Fruit fly (Drosophila melanogaster) whole organism, embryonic: ENCODE measurements around the gene Atg12.

Source experiments
- Ada2b ChIP-seq: fragments of 200-800 bp; sonication (Bioruptor generic); IDR thresholded peaks from 2 replicates; pipeline ENCODE4 v1.3.6; 2022; ENCODE audit warnings: missing biosample characterization, missing genetic modification characterization
- Atf3 ChIP-seq: fragments of 200-800 bp; sonication (Bioruptor generic); optimal IDR thresholded peaks from 3 replicates; lab custom pipeline; 2016; ENCODE audit warnings: missing biosample characterization, missing genetic modification characterization
- CG10267 ChIP-seq: fragments of 200-800 bp; sonication (Bioruptor generic); optimal IDR thresholded peaks from 2 replicates; lab custom pipeline; 2018; ENCODE audit warnings: missing biosample characterization, mild to moderate bottlenecking, missing genetic modification characterization, moderate library complexity
- CG10462 ChIP-seq: fragments of 200-800 bp; sonication (Bioruptor generic); optimal IDR thresholded peaks from 2 replicates; lab custom pipeline; 2016; ENCODE audit warnings: missing biosample characterization, missing genetic modification characterization
- CG12104 ChIP-seq: fragments of 200-800 bp; sonication (Bioruptor generic); optimal IDR thresholded peaks from 3 replicates; lab custom pipeline; 2016; ENCODE audit warnings: missing biosample characterization, missing genetic modification characterization
- CG12219 ChIP-seq: fragments of 200-800 bp; sonication (Bioruptor generic); optimal IDR thresholded peaks from 3 replicates; lab custom pipeline; 2018; ENCODE audit warnings: missing biosample characterization, mild to moderate bottlenecking, missing genetic modification characterization
- CG12391 ChIP-seq: fragments of 200-800 bp; sonication (Bioruptor generic); optimal IDR thresholded peaks from 3 replicates; lab custom pipeline; 2018; ENCODE audit warnings: missing biosample characterization, mild to moderate bottlenecking, missing genetic modification characterization, moderate library complexity
- CG12659 ChIP-seq: fragments of 200-800 bp; sonication (Bioruptor generic); optimal IDR thresholded peaks from 3 replicates; lab custom pipeline; 2017; ENCODE audit warnings: mild to moderate bottlenecking, missing biosample characterization, missing genetic modification reagents, missing genetic modification characterization
- CG15011 ChIP-seq: fragments of 200-800 bp; sonication (Bioruptor generic); optimal IDR thresholded peaks from 3 replicates; lab custom pipeline; 2018; ENCODE audit warnings: missing biosample characterization, mild to moderate bottlenecking, missing genetic modification characterization
- CG16863 ChIP-seq: fragments of 200-800 bp; sonication (Bioruptor generic); optimal IDR thresholded peaks from 3 replicates; lab custom pipeline; 2016; ENCODE audit warnings: missing biosample characterization, missing genetic modification characterization
- CG18476 ChIP-seq: fragments of 200-800 bp; sonication (Bioruptor generic); optimal IDR thresholded peaks from 2 replicates; lab custom pipeline; 2016; ENCODE audit warnings: missing biosample characterization, mild to moderate bottlenecking, missing genetic modification characterization
- CG2889 ChIP-seq: fragments of 200-800 bp; sonication (Bioruptor generic); IDR thresholded peaks from 3 replicates; pipeline ENCODE4 v1.3.6; 2022; ENCODE audit warnings: missing biosample characterization, missing genetic modification characterization
- CG42726 ChIP-seq: fragments of 200-800 bp; sonication (Bioruptor generic); IDR thresholded peaks from 2 replicates; pipeline ENCODE4 v1.3.6; 2022; ENCODE audit warnings: missing biosample characterization, missing genetic modification characterization; ENCODE audit not compliant: partially characterized antibody
- CG6272 ChIP-seq: fragments of 200-800 bp; sonication (Bioruptor generic); IDR thresholded peaks from 2 replicates; pipeline ENCODE4 v1.3.6; 2022; ENCODE audit warnings: missing biosample characterization, missing genetic modification characterization
- CG6689 ChIP-seq: fragments of 200-800 bp; sonication (Bioruptor generic); IDR thresholded peaks from 2 replicates; pipeline ENCODE4 v1.3.6; 2022; ENCODE audit warnings: missing biosample characterization, missing genetic modification characterization
- CG7556 ChIP-seq: fragments of 200-800 bp; sonication (Bioruptor generic); optimal IDR thresholded peaks from 2 replicates; lab custom pipeline; 2017; ENCODE audit warnings: missing biosample characterization, mild to moderate bottlenecking, missing genetic modification characterization
- CG8281 ChIP-seq: fragments of 200-800 bp; sonication (Bioruptor generic); optimal IDR thresholded peaks from 2 replicates; lab custom pipeline; 2018; ENCODE audit warnings: missing biosample characterization, mild to moderate bottlenecking, missing genetic modification characterization, moderate library complexity
- CG9609 ChIP-seq: fragments of 200-800 bp; sonication (Bioruptor generic); optimal IDR thresholded peaks from 3 replicates; lab custom pipeline; 2016; ENCODE audit warnings: missing biosample characterization, missing genetic modification characterization
- Dad ChIP-seq: fragments of 200-800 bp; sonication (Bioruptor generic); optimal IDR thresholded peaks from 3 replicates; lab custom pipeline; 2016; ENCODE audit warnings: missing biosample characterization, missing genetic modification characterization
- Deaf1 ChIP-seq: fragments of 200-800 bp; optimal IDR thresholded peaks from 3 replicates; lab custom pipeline; 2019; ENCODE audit warnings: missing biosample characterization, mild to moderate bottlenecking, missing genetic modification characterization, moderate library complexity
- Dfd ChIP-seq, 2 experiments: fragments of >200 bp; optimal IDR thresholded peaks; 2 replicates each; lab custom pipeline; 2017; ENCODE audit warnings: missing biosample characterization in 2 of 2, missing genetic modification characterization in 2 of 2
- E2f2 ChIP-seq: fragments of 200-800 bp; sonication (Bioruptor generic); IDR thresholded peaks from 2 replicates; pipeline ENCODE4 v1.3.6; 2022; ENCODE audit warnings: missing biosample characterization, missing genetic modification characterization
- Hr78 ChIP-seq, 2 experiments: fragments of 200-800 bp in 1 of 2; fragments of >200 bp in 1 of 2; sonication (Bioruptor generic) in 1 of 2; optimal IDR thresholded peaks; 2 replicates each; lab custom pipeline; 2017 to 2019; ENCODE audit warnings: missing biosample characterization in 2 of 2, missing genetic modification characterization in 2 of 2, mild to moderate bottlenecking in 1 of 2, moderate library complexity in 1 of 2
- Mrtf ChIP-seq: fragments of 200-800 bp; sonication (Bioruptor generic); IDR thresholded peaks from 3 replicates; pipeline ENCODE4 v1.3.6; 2022; ENCODE audit warnings: missing biosample characterization, missing genetic modification characterization
- NC2β ChIP-seq: fragments of 200-800 bp; sonication (Bioruptor generic); optimal IDR thresholded peaks from 2 replicates; lab custom pipeline; 2016; ENCODE audit warnings: missing biosample characterization, missing genetic modification characterization
- NFAT ChIP-seq: fragments of 200-800 bp; sonication (Bioruptor generic); IDR thresholded peaks from 2 replicates; pipeline ENCODE4 v1.3.6; 2022; ENCODE audit warnings: missing biosample characterization, missing genetic modification characterization
- Neu2 ChIP-seq: fragments of 200-800 bp; sonication (Bioruptor generic); optimal IDR thresholded peaks from 3 replicates; lab custom pipeline; 2016; ENCODE audit warnings: missing biosample characterization, missing genetic modification characterization, borderline replicate concordance
- Taf1 ChIP-seq: fragments of 200-800 bp; sonication (Bioruptor generic); IDR thresholded peaks from 2 replicates; pipeline ENCODE4 v1.3.6; 2022; ENCODE audit warnings: missing biosample characterization, missing genetic modification characterization
- cas ChIP-seq: fragments of 200-800 bp; sonication (Bioruptor generic); IDR thresholded peaks from 2 replicates; pipeline ENCODE4 v1.3.6; 2022; ENCODE audit warnings: missing biosample characterization, missing genetic modification characterization
- ci ChIP-seq: fragments of 200-800 bp; sonication (Bioruptor generic); IDR thresholded peaks from 3 replicates; pipeline ENCODE4 v1.3.6; 2022; ENCODE audit warnings: missing biosample characterization, missing genetic modification characterization
- dmrt11E ChIP-seq: fragments of 200-800 bp; sonication (Bioruptor generic); optimal IDR thresholded peaks from 3 replicates; lab custom pipeline; 2018; ENCODE audit warnings: missing biosample characterization, mild to moderate bottlenecking, missing genetic modification characterization, moderate library complexity
- emc ChIP-seq: fragments of 200-800 bp; sonication (Bioruptor generic); optimal IDR thresholded peaks from 2 replicates; lab custom pipeline; 2016; ENCODE audit warnings: missing biosample characterization, missing genetic modification characterization
- exex ChIP-seq: fragments of 200-800 bp; sonication (Bioruptor generic); optimal IDR thresholded peaks from 4 replicates; lab custom pipeline; 2018; ENCODE audit warnings: missing biosample characterization, mild to moderate bottlenecking, missing genetic modification characterization, moderate library complexity
- fd102C ChIP-seq: fragments of 200-800 bp; sonication (Bioruptor generic); optimal IDR thresholded peaks from 2 replicates; lab custom pipeline; 2018; ENCODE audit warnings: missing biosample characterization, mild to moderate bottlenecking, missing genetic modification characterization, moderate library complexity
- fd64A ChIP-seq: fragments of 200-800 bp; sonication (Bioruptor generic); optimal IDR thresholded peaks from 3 replicates; lab custom pipeline; 2018; ENCODE audit warnings: missing biosample characterization, mild to moderate bottlenecking, missing genetic modification characterization
- gsb ChIP-seq: fragments of 200-800 bp; sonication (Bioruptor generic); IDR thresholded peaks from 2 replicates; pipeline ENCODE4 v1.3.6; 2022; ENCODE audit warnings: missing biosample characterization, missing genetic modification characterization
- hkb ChIP-seq, 2 experiments: fragments of 200-800 bp in 1 of 2; fragments of >200 bp in 1 of 2; sonication (Bioruptor generic) in 1 of 2; IDR thresholded peaks in 1 of 2; optimal IDR thresholded peaks in 1 of 2; 2 replicates each; pipeline versions ENCODE4 v1.3.6 to Lab custom; 2017 to 2022; ENCODE audit warnings: missing biosample characterization in 1 of 2, missing genetic modification characterization in 1 of 2
- inv ChIP-seq: fragments of 200-800 bp; sonication (Bioruptor generic); IDR thresholded peaks from 2 replicates; pipeline ENCODE4 v1.3.6; 2022; ENCODE audit warnings: missing biosample characterization, missing genetic modification characterization; ENCODE audit not compliant: partially characterized antibody
- mirr ChIP-seq: fragments of 200-800 bp; sonication (Bioruptor generic); optimal IDR thresholded peaks from 3 replicates; lab custom pipeline; 2018; ENCODE audit warnings: missing biosample characterization, mild to moderate bottlenecking, missing genetic modification characterization
- nom ChIP-seq: fragments of 200-800 bp; sonication (Bioruptor generic); optimal IDR thresholded peaks from 2 replicates; lab custom pipeline; 2017; ENCODE audit warnings: missing biosample characterization, missing genetic modification characterization, mild to moderate bottlenecking, moderate library complexity, missing genetic modification reagents
- pan ChIP-seq, 4 experiments: fragments of >200 bp in 3 of 4; fragments of 200-800 bp in 1 of 4; sonication (Bioruptor generic) in 1 of 4; optimal IDR thresholded peaks in 3 of 4; IDR thresholded peaks in 1 of 4; 2 replicates each; pipeline versions ENCODE4 v1.3.6 to Lab custom; 2017 to 2022; ENCODE audit warnings: missing biosample characterization in 2 of 4, missing genetic modification characterization in 2 of 4, mixed read lengths in 1 of 4
- pum ChIP-seq: fragments of 200-800 bp; sonication (Bioruptor generic); optimal IDR thresholded peaks from 2 replicates; lab custom pipeline; 2016; ENCODE audit warnings: missing biosample characterization, missing genetic modification characterization
- row ChIP-seq: fragments of 200-800 bp; sonication (Bioruptor generic); IDR thresholded peaks from 3 replicates; pipeline ENCODE4 v1.3.6; 2022; ENCODE audit warnings: missing biosample characterization, missing genetic modification characterization
- sens ChIP-seq: fragments of 200-800 bp; sonication (Bioruptor generic); peaks from one replicate; lab custom pipeline; 2016; ENCODE audit warnings: missing biosample characterization, missing genetic modification characterization
- tll ChIP-seq, 2 experiments: fragments of 200-800 bp in 1 of 2; fragments of >200 bp in 1 of 2; sonication (Bioruptor generic) in 1 of 2; optimal IDR thresholded peaks; 2 replicates each; lab custom pipeline; 2017 to 2019; ENCODE audit warnings: missing biosample characterization in 2 of 2, missing genetic modification characterization in 2 of 2, mild to moderate bottlenecking in 1 of 2, moderate library complexity in 1 of 2
- ttk ChIP-seq: fragments of 200-800 bp; sonication (Bioruptor generic); IDR thresholded peaks from 2 replicates; pipeline ENCODE4 v2.1.2; 2022; ENCODE audit warnings: missing biosample characterization, missing genetic modification characterization
- unc-4 ChIP-seq: fragments of 200-800 bp; sonication (Bioruptor generic); IDR thresholded peaks from 2 replicates; pipeline ENCODE4 v1.3.6; 2022; ENCODE audit warnings: missing biosample characterization, missing genetic modification characterization; ENCODE audit not compliant: partially characterized antibody
- zen ChIP-seq: fragments of 200-800 bp; sonication (Bioruptor generic); optimal IDR thresholded peaks from 3 replicates; lab custom pipeline; 2018; ENCODE audit warnings: missing biosample characterization, mild to moderate bottlenecking, missing genetic modification characterization, moderate library complexity
- zfh1 ChIP-seq: fragments of 200-800 bp; sonication (Bioruptor generic); IDR thresholded peaks from 3 replicates; pipeline ENCODE4 v1.3.6; 2022; ENCODE audit warnings: missing biosample characterization, missing genetic modification characterization

The Atg12 gene

dm6 chr3L:12119875-12120485, 16.8 kb upstream of the Atg12 start, which contains the start of gene CG11560 (continued):
- TF ChIP-seq Atf3 (GFP tag; lab: Kevin White, UChicago): no peak
- no peak for TF ChIP-seq NFAT (GFP tag; lab: Robert Waterston, UW)
- no peak for TF ChIP-seq Dad (GFP tag; lab: Kevin White, UChicago)
- no peak for TF ChIP-seq sens
- TF ChIP-seq cas (GFP tag; lab: Robert Waterston, UW): no peak
- TF ChIP-seq mirr: no peak
- peak; percentile 73 for TF ChIP-seq unc-4
- no peak for TF ChIP-seq Mrtf (GFP tag; lab: Robert Waterston, UW)
- TF ChIP-seq CG10267 (tag; lab: Kevin White, UChicago): peak; percentile 35
- no peak for TF ChIP-seq CG8281
- no peak for TF ChIP-seq CG18476 (GFP tag; lab: Kevin White, UChicago)
- peak; percentile 50; the same call in 1 of the 2 replicates for TF ChIP-seq inv (GFP tag; lab: Robert Waterston, UW)
- no peak for TF ChIP-seq Ada2b (GFP tag; lab: Robert Waterston, UW)
- no peak for TF ChIP-seq nom
- TF ChIP-seq hkb (optimal IDR thresholded peaks at IDR 0.05; lab: Kevin White, UChicago): no peak
- TF ChIP-seq hkb (GFP tag; IDR thresholded peaks at IDR 0.05; lab: Robert Waterston, UW): no peak
- TF ChIP-seq Neu2 (GFP tag; lab: Kevin White, UChicago): no peak
- no peak for TF ChIP-seq CG15011 (GFP tag; lab: Kevin White, UChicago)
- TF ChIP-seq CG7556: no peak
- no peak for TF ChIP-seq fd102C (GFP tag; lab: Kevin White, UChicago)
- TF ChIP-seq Hr78 (GFP tag; optimal IDR thresholded peaks at IDR 0.05; lab: Kevin White, UChicago): no peak
- peak; percentile 42 for TF ChIP-seq CG12659
- TF ChIP-seq pan (optimal IDR thresholded peaks at IDR 0.05; lab: Kevin White, UChicago): no peak
- TF ChIP-seq pan (GFP tag; optimal IDR thresholded peaks at IDR 0.05 in 1 of 2, IDR thresholded peaks at IDR 0.05 in 1 of 2): no peak
- TF ChIP-seq emc: no peak
- no peak for TF ChIP-seq pum
- no peak for TF ChIP-seq exex
- TF ChIP-seq NC2β (GFP tag; lab: Kevin White, UChicago): no peak
- TF ChIP-seq CG12391 (tag; lab: Kevin White, UChicago): no peak
- TF ChIP-seq ci (GFP tag; lab: Robert Waterston, UW): no peak
- no peak for TF ChIP-seq gsb
- TF ChIP-seq zfh1 (GFP tag; lab: Robert Waterston, UW): no peak
- no peak for TF ChIP-seq CG10462 (GFP tag; lab: Kevin White, UChicago)
- no peak for TF ChIP-seq ttk (GFP tag; lab: Robert Waterston, UW)
- TF ChIP-seq CG6272: no peak
- no peak for TF ChIP-seq CG42726
- no peak for TF ChIP-seq CG6689 (GFP tag; lab: Robert Waterston, UW)
- no peak for TF ChIP-seq CG12104 (GFP tag; lab: Kevin White, UChicago)
- TF ChIP-seq CG16863: no peak
- TF ChIP-seq CG12219 (GFP tag; lab: Kevin White, UChicago): no peak
- TF ChIP-seq fd64A (GFP tag; lab: Kevin White, UChicago): no peak
- no peak for TF ChIP-seq tll (GFP tag; optimal IDR thresholded peaks at IDR 0.05; lab: Kevin White, UChicago)
- TF ChIP-seq Taf1: no peak
- TF ChIP-seq dmrt11E (tag; lab: Kevin White, UChicago): no peak
- TF ChIP-seq E2f2: peak; percentile 75
- no peak; the same call in 2 of the 3 replicates for TF ChIP-seq row (GFP tag; lab: Robert Waterston, UW)
- no peak for TF ChIP-seq CG2889 (GFP tag; lab: Robert Waterston, UW)
- TF ChIP-seq Dfd (GFP tag; optimal IDR thresholded peaks at IDR 0.05; lab: Kevin White, UChicago): no peak
- no peak for TF ChIP-seq Deaf1 (tag; lab: Kevin White, UChicago)
- no peak for TF ChIP-seq CG9609
- no peak for TF ChIP-seq zen
